Worm (Caenorhabditis elegans) whole organism, young adult: Measurements from ENCODE around the gene dylt-2.
A peak's percentile ranks its signal among the peaks of the same experiment; 100 is the strongest.

Experiments
- B0261.1 ChIP-seq: sonication (generic microtip); optimal IDR thresholded peaks from 2 replicates; lab custom pipeline; 2016; ENCODE audit warnings: mild to moderate bottlenecking, missing genetic modification characterization, moderate library complexity, missing compliant biosample characterization
- F22D6.2 ChIP-seq: sonication (generic microtip); optimal IDR thresholded peaks from 2 replicates; lab custom pipeline; 2016; ENCODE audit warnings: mild to moderate bottlenecking, missing genetic modification characterization, missing compliant biosample characterization
- F23B12.7 ChIP-seq: sonication (generic microtip); optimal IDR thresholded peaks from 2 replicates; lab custom pipeline; 2017; ENCODE audit warnings: missing genetic modification characterization, mild to moderate bottlenecking, missing compliant biosample characterization, antibody characterized with exemption, moderate library complexity; ENCODE audit not compliant: insufficient read depth
- F37B4.10 ChIP-seq: fragments of 200-800 bp; sonication (Bioruptor generic); IDR thresholded peaks from 2 replicates; pipeline ENCODE4 v1.3.6; 2022; ENCODE audit warnings: missing genetic modification characterization, missing compliant biosample characterization
- F39B2.1 ChIP-seq: fragments of 200-800 bp; sonication (Bioruptor generic); IDR thresholded peaks from 2 replicates; pipeline ENCODE4 v1.3.6; 2022; ENCODE audit warnings: missing genetic modification reagents, missing genetic modification characterization, missing compliant biosample characterization
- F52B5.7 ChIP-seq: sonication (generic microtip); optimal IDR thresholded peaks from 2 replicates; lab custom pipeline; 2016; ENCODE audit warnings: mild to moderate bottlenecking, missing genetic modification characterization, missing compliant biosample characterization
- F55B11.4 ChIP-seq: sonication (generic microtip); optimal IDR thresholded peaks from 2 replicates; lab custom pipeline; 2016; ENCODE audit warnings: missing compliant biosample characterization, missing genetic modification characterization, borderline replicate concordance; ENCODE audit not compliant: insufficient read depth
- F57A8.1 ChIP-seq: fragments of 200-800 bp; sonication (Bioruptor generic); optimal IDR thresholded peaks from 2 replicates; lab custom pipeline; 2018; ENCODE audit warnings: mild to moderate bottlenecking, missing genetic modification characterization, moderate library complexity, missing compliant biosample characterization
- F57C9.4 ChIP-seq: sonication (generic microtip); optimal IDR thresholded peaks from 2 replicates; lab custom pipeline; 2017; ENCODE audit warnings: mild to moderate bottlenecking, missing genetic modification characterization, missing compliant biosample characterization
- K11D2.4 ChIP-seq: fragments of 200-800 bp; sonication (Bioruptor generic); IDR thresholded peaks from 2 replicates; pipeline ENCODE4 v1.3.6; 2022; ENCODE audit warnings: missing genetic modification reagents, missing genetic modification characterization, missing compliant biosample characterization
- Y53G8AR.9 ChIP-seq: fragments of 200-800 bp; sonication (Bioruptor generic); conservative IDR thresholded peaks from 2 replicates; pipeline ENCODE4 v1.3.6; 2022; ENCODE audit warnings: missing genetic modification reagents, missing genetic modification characterization, missing compliant biosample characterization
- Y56A3A.18 ChIP-seq: fragments of 200-800 bp; sonication (Bioruptor generic); IDR thresholded peaks from 2 replicates; pipeline ENCODE4 v1.3.6; 2022; ENCODE audit warnings: missing genetic modification reagents, missing genetic modification characterization, missing compliant biosample characterization
- akir-1 ChIP-seq: fragments of 200-800 bp; sonication (Bioruptor generic); optimal IDR thresholded peaks from 2 replicates; lab custom pipeline; 2018; ENCODE audit warnings: mild to moderate bottlenecking, missing genetic modification characterization, moderate library complexity, missing compliant biosample characterization
- ama-1 ChIP-seq, 3 experiments: fragments of 150-350 bp in 1 of 3; sonication (generic microtip) in 2 of 3; optimal IDR thresholded peaks; 2 replicates each; lab custom pipeline; 2014 to 2018; ENCODE audit warnings: missing biosample characterization in 2 of 3, missing genetic modification characterization in 2 of 3, missing genetic modification reagents in 2 of 3
- attf-6 ChIP-seq: fragments of 200-800 bp; sonication (Bioruptor generic); IDR thresholded peaks from 2 replicates; pipeline ENCODE4 v1.3.6; 2022; ENCODE audit warnings: missing genetic modification reagents, missing genetic modification characterization, missing compliant biosample characterization
- ceh-40 ChIP-seq: fragments of 200-800 bp; sonication (Bioruptor generic); IDR thresholded peaks from 2 replicates; pipeline ENCODE4 v1.3.6; 2022; ENCODE audit warnings: missing genetic modification characterization, missing compliant biosample characterization
- chd-7 ChIP-seq: sonication (generic microtip); optimal IDR thresholded peaks from 2 replicates; lab custom pipeline; 2016; ENCODE audit warnings: mild to moderate bottlenecking, missing genetic modification characterization, moderate library complexity, missing compliant biosample characterization
- die-1 ChIP-seq: sonication (generic microtip); optimal IDR thresholded peaks from 2 replicates; lab custom pipeline; 2016; ENCODE audit warnings: missing genotype, mild to moderate bottlenecking, missing genetic modification characterization, missing compliant biosample characterization
- fkh-3 ChIP-seq: sonication (generic microtip); optimal IDR thresholded peaks from 2 replicates; lab custom pipeline; 2016; ENCODE audit warnings: mild to moderate bottlenecking, missing genetic modification characterization, missing compliant biosample characterization
- gei-17 ChIP-seq: fragments of 200-800 bp; sonication (Bioruptor generic); optimal IDR thresholded peaks from 2 replicates; lab custom pipeline; 2018; ENCODE audit warnings: mild to moderate bottlenecking, missing genetic modification characterization, missing compliant biosample characterization
- hlh-12 ChIP-seq: sonication (generic microtip); optimal IDR thresholded peaks from 2 replicates; lab custom pipeline; 2016; ENCODE audit warnings: missing genetic modification characterization, missing compliant biosample characterization
- hlh-26 ChIP-seq: fragments of 200-800 bp; sonication (Bioruptor generic); conservative IDR thresholded peaks from 2 replicates; pipeline ENCODE4 v1.3.6; 2022; ENCODE audit warnings: missing genetic modification reagents, missing genetic modification characterization, missing compliant biosample characterization
- hrde-1 ChIP-seq: sonication (generic microtip); optimal IDR thresholded peaks from 2 replicates; lab custom pipeline; 2016; ENCODE audit warnings: missing genetic modification characterization, mild to moderate bottlenecking, missing compliant biosample characterization, moderate library complexity, missing genotype, missing genetic modification reagents, borderline replicate concordance
- hsf-1 ChIP-seq: fragments of 200-800 bp; sonication (Bioruptor generic); IDR thresholded peaks from 2 replicates; pipeline ENCODE4 v1.3.6; 2022; ENCODE audit warnings: missing genetic modification reagents, missing genetic modification characterization, missing compliant biosample characterization
- let-607 ChIP-seq, 2 experiments: fragments of 200-800 bp in 1 of 2; sonication (Bioruptor generic) in 1 of 2; sonication (generic microtip) in 1 of 2; optimal IDR thresholded peaks; 2 replicates each; lab custom pipeline; 2016 to 2018; ENCODE audit warnings: mild to moderate bottlenecking in 2 of 2, missing compliant biosample characterization in 2 of 2, missing genetic modification characterization in 2 of 2, moderate library complexity in 2 of 2, missing genotype in 1 of 2
- lin-26 ChIP-seq: fragments of 200-800 bp; sonication (Bioruptor generic); IDR thresholded peaks from 2 replicates; pipeline ENCODE4 v1.3.6; 2022; ENCODE audit warnings: missing genetic modification reagents, missing genetic modification characterization, missing compliant biosample characterization
- madf-8 ChIP-seq: fragments of 200-800 bp; sonication (Bioruptor generic); conservative IDR thresholded peaks from 2 replicates; pipeline ENCODE4 v1.3.6; 2022; ENCODE audit warnings: missing genetic modification reagents, missing genetic modification characterization, missing compliant biosample characterization
- mcd-1 ChIP-seq: fragments of 200-800 bp; sonication (Bioruptor generic); IDR thresholded peaks from 2 replicates; pipeline ENCODE4 v1.3.6; 2022; ENCODE audit warnings: missing genetic modification reagents, missing genetic modification characterization, missing compliant biosample characterization
- mel-28 ChIP-seq: sonication (generic microtip); optimal IDR thresholded peaks from 2 replicates; lab custom pipeline; 2016; ENCODE audit warnings: borderline replicate concordance, mild to moderate bottlenecking, missing genetic modification characterization, missing compliant biosample characterization
- nfya-2 ChIP-seq: fragments of 200-800 bp; sonication (Bioruptor generic); IDR thresholded peaks from 2 replicates; pipeline ENCODE4 v1.3.6; 2022; ENCODE audit warnings: missing genetic modification reagents, missing genetic modification characterization, missing compliant biosample characterization
- nhr-27 ChIP-seq: fragments of 200-800 bp; sonication (Bioruptor generic); optimal IDR thresholded peaks from 2 replicates; lab custom pipeline; 2018; ENCODE audit warnings: mild to moderate bottlenecking, missing genetic modification characterization, moderate library complexity, missing compliant biosample characterization
- nhr-80 ChIP-seq: sonication (generic microtip); optimal IDR thresholded peaks from 2 replicates; lab custom pipeline; 2016; ENCODE audit warnings: missing genetic modification characterization, missing compliant biosample characterization
- nhr-90 ChIP-seq: sonication (generic microtip); optimal IDR thresholded peaks from 2 replicates; lab custom pipeline; 2016; ENCODE audit warnings: missing genotype, mild to moderate bottlenecking, missing genetic modification characterization, missing compliant biosample characterization
- pbrm-1 ChIP-seq: fragments of 200-800 bp; sonication (Bioruptor generic); IDR thresholded peaks from 2 replicates; pipeline ENCODE4 v1.3.6; 2022; ENCODE audit warnings: missing genetic modification reagents, missing genetic modification characterization, missing compliant biosample characterization
- pha-4 ChIP-seq: fragments of 150-350 bp; sonication (generic microtip); optimal IDR thresholded peaks from 2 replicates; lab custom pipeline; 2014; ENCODE audit warnings: missing biosample characterization, missing genetic modification reagents, missing genetic modification characterization
- rcor-1 ChIP-seq: fragments of 200-800 bp; sonication (Bioruptor generic); IDR thresholded peaks from 2 replicates; pipeline ENCODE4 v1.3.6; 2022; ENCODE audit warnings: missing genetic modification reagents, missing genetic modification characterization, missing compliant biosample characterization
- snpc-1.3 ChIP-seq: sonication (generic microtip); optimal IDR thresholded peaks from 2 replicates; lab custom pipeline; 2017; ENCODE audit warnings: missing genetic modification characterization, mild to moderate bottlenecking, missing compliant biosample characterization, antibody characterized with exemption, moderate library complexity, missing genotype, missing genetic modification reagents; ENCODE audit not compliant: insufficient read depth
- somi-1 ChIP-seq: fragments of 200-800 bp; sonication (Bioruptor generic); optimal IDR thresholded peaks from 2 replicates; lab custom pipeline; 2018; ENCODE audit warnings: mild to moderate bottlenecking, missing genetic modification characterization, missing compliant biosample characterization
- sptf-2 ChIP-seq: fragments of 200-800 bp; sonication (Bioruptor generic); optimal IDR thresholded peaks from 2 replicates; lab custom pipeline; 2018; ENCODE audit warnings: mild to moderate bottlenecking, missing genetic modification characterization, missing compliant biosample characterization
- tbp1 ChIP-seq: fragments of 200-800 bp; sonication (Bioruptor generic); optimal IDR thresholded peaks from 2 replicates; lab custom pipeline; 2018; ENCODE audit warnings: mild to moderate bottlenecking, missing genetic modification characterization, missing compliant biosample characterization
- tlf-1 ChIP-seq: fragments of 200-800 bp; sonication (Bioruptor generic); optimal IDR thresholded peaks from 2 replicates; lab custom pipeline; 2018; ENCODE audit warnings: mild to moderate bottlenecking, missing genetic modification characterization, missing compliant biosample characterization
- unc-62 ChIP-seq: fragments of 150-350 bp; optimal IDR thresholded peaks from 2 replicates; lab custom pipeline; 2014; ENCODE audit warnings: missing biosample characterization, missing genetic modification reagents, missing genetic modification characterization
- zim-3 ChIP-seq: sonication (generic microtip); optimal IDR thresholded peaks from 2 replicates; lab custom pipeline; 2017; ENCODE audit warnings: mild to moderate bottlenecking, missing genetic modification characterization, moderate library complexity, missing compliant biosample characterization

Gene dylt-2

DNA sequence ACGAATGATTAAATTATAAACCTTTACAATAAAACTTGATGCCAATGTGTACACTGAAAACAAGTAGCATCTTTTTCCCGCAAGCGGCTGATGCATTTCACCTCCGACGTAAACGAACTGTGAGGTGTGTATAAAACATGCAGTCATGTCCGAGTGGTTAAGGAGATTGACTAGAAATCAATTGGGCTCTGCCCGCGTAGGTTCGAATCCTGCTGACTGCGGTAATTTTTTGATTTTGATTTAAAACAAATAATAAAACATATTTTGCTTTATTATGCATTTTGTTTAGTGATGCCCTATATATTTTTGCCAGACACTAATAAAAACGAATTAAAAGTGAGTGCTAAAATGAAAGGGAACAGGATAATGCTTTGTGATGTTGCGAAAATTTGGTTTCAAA, 31.5 kb upstream of the dylt-2 start (continued):
- TF ChIP-seq hrde-1 (tag; lab: Kevin White, UChicago) (peak; percentile 65), tlf-1 (GFP tag; lab: Kevin White, UChicago) (peak; percentile 0), snpc-1.3 (tag; lab: Kevin White, UChicago) (peak; percentile 75), let-607 (tag; optimal IDR thresholded peaks at IDR 0.05; lab: Kevin White, UChicago) (peak in 1 of 2 experiments; percentile 53), lin-26 (GFP tag; lab: Robert Waterston, UW) (no peak), Y53G8AR.9 (GFP tag; lab: Robert Waterston, UW) (no peak), mel-28 (tag; lab: Kevin White, UChicago) (peak; percentile 18)
- TF ChIP-seq, all 124 proteins: peak for 47

DNA sequence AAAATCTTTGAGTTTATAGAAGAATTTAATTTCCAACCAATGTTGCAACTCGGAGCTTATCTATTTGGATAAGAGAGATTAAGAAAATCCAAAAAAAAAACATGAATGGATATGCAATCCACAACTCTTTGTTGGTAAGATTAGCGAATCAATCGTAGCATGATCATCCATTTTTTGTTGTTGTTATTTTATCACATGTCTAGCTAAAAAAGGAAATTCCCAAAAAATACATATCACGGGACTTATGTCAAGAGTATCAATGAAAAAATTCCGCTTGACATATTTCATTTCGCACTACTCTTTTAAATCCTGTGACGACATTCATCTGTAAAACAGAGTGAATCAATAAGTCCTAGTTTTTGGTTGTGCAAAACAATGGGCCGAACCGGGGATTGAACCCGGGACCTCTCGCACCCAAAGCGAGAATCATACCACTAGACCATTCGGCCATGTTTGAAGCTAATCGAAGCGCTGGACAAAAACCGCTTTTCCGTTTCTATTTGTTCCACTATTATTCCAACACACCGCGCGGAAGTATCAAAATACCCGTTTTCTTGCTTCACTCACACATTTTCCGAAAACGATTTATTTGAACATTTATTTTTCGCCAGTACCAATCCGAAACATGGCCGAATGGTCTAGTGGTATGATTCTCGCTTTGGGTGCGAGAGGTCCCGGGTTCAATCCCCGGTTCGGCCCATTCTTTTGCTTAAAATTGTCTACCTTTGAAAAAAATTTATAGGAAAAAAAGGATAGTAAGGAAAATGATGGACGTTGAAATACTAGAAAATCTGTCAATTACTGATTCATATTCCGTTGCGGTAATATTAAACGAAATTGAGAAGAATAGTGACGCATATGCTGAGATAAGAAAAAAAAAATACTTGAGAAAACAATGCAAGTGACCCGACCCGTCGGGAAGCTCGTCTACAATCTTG, 29.4 kb upstream of the dylt-2 start:
- no peak for TF ChIP-seq sptf-2
- TF ChIP-seq mcd-1 (GFP tag; lab: Robert Waterston, UW): no peak
- no peak for TF ChIP-seq F55B11.4
- TF ChIP-seq F22D6.2 (tag; lab: Kevin White, UChicago): peak; percentile 6
- TF ChIP-seq F23B12.7 (tag; lab: Kevin White, UChicago): peak; percentile 7
- no peak for TF ChIP-seq nfya-2 (GFP tag; lab: Robert Waterston, UW)
- no peak for TF ChIP-seq unc-62 (GFP tag; lab: Kevin White, UChicago)
- TF ChIP-seq Y56A3A.18 (GFP tag; lab: Robert Waterston, UW): 0 out of 2 replicates have a peak, but pooled peaks have one; percentile 75
- TF ChIP-seq tbp1 (GFP tag; lab: Kevin White, UChicago): peak; percentile 87
- no peak for TF ChIP-seq zim-3 (tag; lab: Kevin White, UChicago)
- no peak for TF ChIP-seq hlh-12 (tag; lab: Kevin White, UChicago)
- TF ChIP-seq F37B4.10 (GFP tag; lab: Robert Waterston, UW): no peak
- no peak for TF ChIP-seq nhr-27 (tag; lab: Kevin White, UChicago)
- TF ChIP-seq die-1 (tag; lab: Kevin White, UChicago): peak; percentile 87
- TF ChIP-seq rcor-1 (GFP tag; lab: Robert Waterston, UW): no peak
- no peak for TF ChIP-seq fkh-3 (tag; lab: Kevin White, UChicago)
- peak; percentile 89 for TF ChIP-seq B0261.1 (tag; lab: Kevin White, UChicago)
- TF ChIP-seq hsf-1 (GFP tag; lab: Robert Waterston, UW): 0 out of 2 replicates have a peak, but pooled peaks have one; percentile 34
- no peak for TF ChIP-seq F57A8.1 (GFP tag; lab: Kevin White, UChicago)
- TF ChIP-seq nhr-80 (tag; lab: Kevin White, UChicago): peak; percentile 6
- TF ChIP-seq F39B2.1: no peak
- peak in 1 of 2 experiments; percentile 31 for TF ChIP-seq let-607 (tag; optimal IDR thresholded peaks at IDR 0.05; lab: Kevin White, UChicago)
- TF ChIP-seq pbrm-1: peak; percentile 76; the same call in 1 of the 2 replicates
- no peak for TF ChIP-seq akir-1 (GFP tag; lab: Kevin White, UChicago)
- TF ChIP-seq pha-4 (tag; lab: Kevin White, UChicago): no peak
- TF ChIP-seq somi-1 (GFP tag; lab: Kevin White, UChicago): peak; percentile 13
- TF ChIP-seq nhr-90 (tag; lab: Kevin White, UChicago): peak; percentile 48
- TF ChIP-seq ceh-40 (GFP tag; lab: Robert Waterston, UW): peak; percentile 61; the same call in 1 of the 2 replicates
- TF ChIP-seq gei-17: no peak
- no peak for TF ChIP-seq F52B5.7
- peak; percentile 44; the same call in 1 of the 2 replicates for TF ChIP-seq attf-6
- TF ChIP-seq chd-7 (tag; lab: Kevin White, UChicago): peak; percentile 20
- peak; percentile 2 for TF ChIP-seq hrde-1 (tag; lab: Kevin White, UChicago)
- TF ChIP-seq F57C9.4 (tag; lab: Kevin White, UChicago): no peak
- no peak for TF ChIP-seq ama-1 (optimal IDR thresholded peaks at IDR 0.05; lab: Kevin White, UChicago)
- TF ChIP-seq ama-1 (GFP tag; optimal IDR thresholded peaks at IDR 0.05; lab: Kevin White, UChicago): peak in 1 of 2 experiments; percentile 27
- no peak for TF ChIP-seq hlh-26 (GFP tag; lab: Robert Waterston, UW)
- no peak for TF ChIP-seq K11D2.4 (GFP tag; lab: Robert Waterston, UW)
- no peak for TF ChIP-seq madf-8 (GFP tag; lab: Robert Waterston, UW)
